Fruit fly (Drosophila melanogaster): Measurements from ENCODE around the gene Scsalpha2.

Scsalpha2 gene

DNA sequence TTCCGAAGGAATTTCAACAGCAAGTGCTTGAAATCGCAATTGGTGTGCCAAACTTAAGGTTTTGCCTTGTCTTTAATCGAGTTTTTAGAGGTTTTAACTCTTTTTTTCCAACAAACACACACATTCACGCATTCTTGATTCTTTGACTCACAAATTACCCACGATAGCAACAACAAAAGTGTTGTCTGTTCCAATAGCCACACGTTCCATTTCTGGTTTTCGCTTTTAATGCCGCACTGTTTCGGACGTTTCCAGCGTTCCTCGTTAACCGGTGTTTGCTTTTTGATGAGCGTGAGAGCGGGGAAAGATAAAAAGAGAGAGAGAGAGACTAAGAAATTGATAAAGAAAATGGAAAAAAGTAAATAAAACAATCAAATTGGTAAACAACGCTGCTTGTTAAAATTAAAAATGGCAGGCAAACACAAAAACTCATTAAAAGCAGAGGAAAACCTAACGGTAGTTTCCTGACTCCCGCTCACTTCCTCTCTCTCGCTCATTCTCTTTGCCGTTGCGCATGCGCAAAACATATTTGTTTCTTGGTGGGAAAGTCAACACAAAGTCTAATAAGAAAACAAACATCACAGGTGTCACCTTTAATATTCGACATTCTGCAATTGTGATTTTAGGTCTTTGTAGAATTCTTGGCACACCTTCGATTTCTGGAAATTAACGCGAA lies 1.1 kb upstream of the Scsalpha2 start (continued):
- TF ChIP-seq CG10543 (GFP tag; optimal IDR thresholded peaks at IDR 0.05): peak; percentile 56
- peak; percentile 18; the same call in 1 of the 2 replicates for TF ChIP-seq CG1024 (GFP tag; IDR thresholded peaks at IDR 0.05)
- no peak for TF ChIP-seq ab (GFP tag; optimal IDR thresholded peaks at IDR 0.05)
- peak; percentile 69 for TF ChIP-seq CG8089 (GFP tag; optimal IDR thresholded peaks at IDR 0.05)
- peak; percentile 72 for TF ChIP-seq CG12236 (GFP tag; optimal IDR thresholded peaks at IDR 0.05)
- TF ChIP-seq vvl (GFP tag; IDR thresholded peaks at IDR 0.05): no peak; the same call in 1 of the 2 replicates
- peak; percentile 45 for TF ChIP-seq CG6683 (GFP tag; optimal IDR thresholded peaks at IDR 0.05)
- TF ChIP-seq toy (GFP tag; IDR thresholded peaks at IDR 0.05): 0 out of 2 replicates have a peak, but pooled peaks have one; percentile 19
- no peak for TF ChIP-seq h (optimal IDR thresholded peaks at IDR 0.05)
- no peak for TF ChIP-seq Bteb2 (GFP tag; optimal IDR thresholded peaks at IDR 0.05)
- TF ChIP-seq Abd-B (GFP tag; optimal IDR thresholded peaks at IDR 0.05): no peak
- peak; percentile 57 for TF ChIP-seq onecut (GFP tag; IDR thresholded peaks at IDR 0.05)
- peak; percentile 77 for TF ChIP-seq lab (GFP tag; optimal IDR thresholded peaks at IDR 0.05)
- TF ChIP-seq vfl (GFP tag; optimal IDR thresholded peaks at IDR 0.05): no peak
- TF ChIP-seq run (tag; optimal IDR thresholded peaks at IDR 0.05): peak; percentile 55
- TF ChIP-seq CG17328 (GFP tag; IDR thresholded peaks at IDR 0.05): peak; percentile 63
- no peak for TF ChIP-seq CkIIα-i1 (GFP tag; IDR thresholded peaks at IDR 0.05)
- TF ChIP-seq Hmx (GFP tag; optimal IDR thresholded peaks at IDR 0.05): no peak
- TF ChIP-seq az2 (GFP tag; optimal IDR thresholded peaks at IDR 0.05): no peak
- TF ChIP-seq CG11696 (GFP tag; IDR thresholded peaks at IDR 0.05): no peak
- peak; percentile 11 for TF ChIP-seq CG4820 (GFP tag; optimal IDR thresholded peaks at IDR 0.05)
- TF ChIP-seq tgo (GFP tag; IDR thresholded peaks at IDR 0.05): no peak
- no peak for TF ChIP-seq yki (optimal IDR thresholded peaks at IDR 0.05)
- peak; percentile 81 for TF ChIP-seq CG12071 (GFP tag; optimal IDR thresholded peaks at IDR 0.05)
- TF ChIP-seq croc (GFP tag; conservative IDR thresholded peaks at IDR 0.05): no peak
- TF ChIP-seq CG7963 (GFP tag; IDR thresholded peaks at IDR 0.05; ENCODE audit: partially characterized antibody): no peak
- peak; percentile 57 for TF ChIP-seq Fer3 (tag; optimal IDR thresholded peaks at IDR 0.05)
- TF ChIP-seq slou (GFP tag; optimal IDR thresholded peaks at IDR 0.05): no peak
- TF ChIP-seq CG9797 (GFP tag; optimal IDR thresholded peaks at IDR 0.05): no peak
- TF ChIP-seq CG10565 (GFP tag; optimal IDR thresholded peaks at IDR 0.05): no peak
- no peak for TF ChIP-seq CG31388 (GFP tag; optimal IDR thresholded peaks at IDR 0.05)
- peak; percentile 18 for TF ChIP-seq Myb (GFP tag; optimal IDR thresholded peaks at IDR 0.05)
- TF ChIP-seq CG2116 (GFP tag; optimal IDR thresholded peaks at IDR 0.05): peak; percentile 45
- TF ChIP-seq CG8944 (GFP tag; optimal IDR thresholded peaks at IDR 0.05): peak; percentile 46
- TF ChIP-seq zf30C (GFP tag; optimal IDR thresholded peaks at IDR 0.05): no peak
- no peak; the same call in 1 of the 2 replicates for TF ChIP-seq CG14441 (GFP tag; IDR thresholded peaks at IDR 0.05)
- peak; percentile 60 for TF ChIP-seq CG7271 (tag; optimal IDR thresholded peaks at IDR 0.05)
- TF ChIP-seq CG30020 (tag; optimal IDR thresholded peaks at IDR 0.05): peak; percentile 22
- TF ChIP-seq CG17912 (GFP tag; optimal IDR thresholded peaks at IDR 0.05): no peak
- TF ChIP-seq Eip74EF (GFP tag; optimal IDR thresholded peaks at IDR 0.05): peak in 1 of 2 experiments; percentile 55
- TF ChIP-seq H15 (GFP tag; IDR thresholded peaks at IDR 0.05): 0 out of 3 replicates have a peak, but pooled peaks have one; percentile 31
- TF ChIP-seq CG11695 (GFP tag; IDR thresholded peaks at IDR 0.05): no peak
- TF ChIP-seq gsb-n (tag; optimal IDR thresholded peaks at IDR 0.05): peak; percentile 73
- TF ChIP-seq CG7987 (GFP tag; optimal IDR thresholded peaks at IDR 0.05): peak; percentile 77
- TF ChIP-seq Taf1 (GFP tag; IDR thresholded peaks at IDR 0.05): no peak
- no peak for TF ChIP-seq CG8290 (GFP tag; optimal IDR thresholded peaks at IDR 0.05)
- TF ChIP-seq CG8290 (tag; optimal IDR thresholded peaks at IDR 0.05): peak; percentile 72 to 74
- TF ChIP-seq Nf-YB (GFP tag; optimal IDR thresholded peaks at IDR 0.05): peak; percentile 41
- TF ChIP-seq CG14860 (GFP tag; IDR thresholded peaks at IDR 0.05; ENCODE audit: partially characterized antibody): no peak
- no peak for TF ChIP-seq CG42726 (GFP tag; IDR thresholded peaks at IDR 0.05; ENCODE audit: partially characterized antibody)
- no peak for TF ChIP-seq jumu (GFP tag; optimal IDR thresholded peaks at IDR 0.05)

All from whole organism, embryonic.